Fruit fly (Drosophila melanogaster) whole organism, adult: Measurements from ENCODE around the gene CG15249.

Experiments used
- CG11617 ChIP-seq: fragments of 200-800 bp; sonication (Bioruptor generic); optimal IDR thresholded peaks from 2 replicates; lab custom pipeline; 2017; ENCODE audit warnings: mild to moderate bottlenecking, missing biosample characterization, missing genetic modification reagents, missing genetic modification characterization
- cnc ChIP-seq, 2 experiments: fragments of >200 bp; optimal IDR thresholded peaks; 2 replicates each; lab custom pipeline; 2017
- kay ChIP-seq: fragments of 200-800 bp; sonication (Bioruptor generic); peaks from one replicate; lab custom pipeline; 2016; ENCODE audit warnings: missing biosample characterization, missing genetic modification characterization, borderline replicate concordance
- toe ChIP-seq: fragments of 200-800 bp; sonication (Bioruptor generic); optimal IDR thresholded peaks from 2 replicates; lab custom pipeline; 2016; ENCODE audit warnings: missing biosample characterization, missing genetic modification characterization

DNA sequence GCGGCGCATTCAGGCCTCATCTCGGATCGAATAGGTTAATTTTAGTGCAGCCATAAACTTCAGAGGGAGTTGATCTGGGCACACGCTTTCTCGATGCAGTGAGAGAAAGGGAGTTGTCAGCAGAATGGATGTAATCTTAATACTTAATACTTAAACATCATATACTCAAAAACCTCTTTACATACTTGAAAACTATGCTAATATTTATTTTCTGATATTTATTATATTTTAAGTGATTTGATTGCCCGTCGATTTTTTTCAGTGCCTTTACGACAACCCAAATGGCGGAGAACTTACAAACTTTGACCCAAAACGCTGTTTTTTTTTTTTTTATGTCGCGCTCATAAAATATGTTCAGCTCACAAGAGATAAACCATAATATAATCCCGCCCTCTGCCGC lies 12.4 kb upstream of the CG15249 start:
- TF ChIP-seq CG11617 (GFP tag; lab: Kevin White, UChicago) (no peak), kay (GFP tag; lab: Kevin White, UChicago) (no peak), toe (no peak), cnc (optimal IDR thresholded peaks at IDR 0.05; lab: Kevin White, UChicago) (no peak)
